Fruit fly (Drosophila melanogaster) whole organism: ENCODE measurements around the gene CG3662.

ENCODE experiments used
- CG8478 ChIP-seq: fragments of >200 bp; optimal IDR thresholded peaks from 2 replicates; lab custom pipeline; 2018; ENCODE audit warnings: inconsistent platforms
- EcR ChIP-seq, 2 experiments: fragments of >200 bp; optimal IDR thresholded peaks; 2 replicates each; lab custom pipeline; 2017; ENCODE audit warnings: missing biosample characterization in 2 of 2, missing genetic modification characterization in 2 of 2, missing genetic modification reagents in 2 of 2
- pan ChIP-seq: fragments of >200 bp; optimal IDR thresholded peaks from 2 replicates; lab custom pipeline; 2017
- psq ChIP-seq: fragments of >200 bp; optimal IDR thresholded peaks from 2 replicates; lab custom pipeline; 2017
- usp ChIP-seq: fragments of >200 bp; optimal IDR thresholded peaks from 2 replicates; lab custom pipeline; 2017; ENCODE audit warnings: missing biosample characterization, missing genetic modification characterization, mixed read lengths

- TF ChIP-seq usp (no peak), psq (lab: Kevin White, UChicago) (no peak), EcR (GFP tag; optimal IDR thresholded peaks at IDR 0.05; lab: Kevin White, UChicago) (no peak), CG8478 (lab: Kevin White, UChicago) (no peak), pan (lab: Kevin White, UChicago) (no peak)
Measured at dm6 chr2L:817850-818249, 3.2 kb upstream of the CG3662 start, which contains the start of gene CG15880.
